Fruit fly (Drosophila melanogaster): Measurements from ENCODE around the gene GC1.

DNA sequence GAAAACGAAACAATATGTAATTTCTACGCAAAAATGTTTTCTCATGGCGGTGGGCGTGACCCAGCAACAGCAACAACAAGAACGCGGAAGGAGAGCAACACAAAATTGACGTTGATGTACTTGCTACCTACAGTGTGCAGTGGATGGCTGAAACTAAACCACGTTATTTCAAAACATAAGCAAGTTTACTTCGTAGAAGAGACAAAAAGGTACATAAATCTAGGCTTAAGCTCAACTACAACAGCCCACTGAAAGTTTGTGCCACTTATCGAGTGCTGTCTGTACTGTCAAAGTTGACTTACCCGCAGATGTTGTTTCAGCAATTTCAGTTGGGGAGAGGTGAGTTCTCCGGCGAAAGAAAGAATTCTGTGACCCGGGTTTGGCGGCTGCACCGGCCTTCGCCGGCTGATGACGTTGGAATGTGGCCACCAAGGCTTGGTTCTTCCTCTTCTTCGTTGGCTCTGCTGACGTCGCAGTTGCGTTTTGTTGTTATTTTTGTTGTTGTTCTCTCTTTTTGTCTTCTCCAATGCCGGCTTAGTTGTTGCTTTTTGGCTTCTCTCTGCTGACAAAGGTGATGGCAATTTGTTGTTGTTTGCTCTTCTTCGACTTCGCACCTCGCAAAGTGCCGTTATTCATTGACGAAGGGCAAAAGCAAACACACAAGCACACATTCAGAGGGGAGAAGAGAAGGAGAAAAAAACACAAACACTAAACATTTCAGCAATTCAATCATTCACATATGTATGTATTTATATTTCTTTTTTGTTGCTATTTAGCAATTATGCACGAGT is 20.2 kb upstream of the GC1 start:
- no peak for TF ChIP-seq Jra (GFP tag; optimal IDR thresholded peaks at IDR 0.05)
- peak; percentile 55 for TF ChIP-seq OdsH (GFP tag; optimal IDR thresholded peaks at IDR 0.05)
- TF ChIP-seq Mio (GFP tag; optimal IDR thresholded peaks at IDR 0.05), result no peak
- TF ChIP-seq fru (GFP tag; optimal IDR thresholded peaks at IDR 0.05), result peak; percentile 71
- TF ChIP-seq HLH106 (tag; optimal IDR thresholded peaks at IDR 0.05), result peak; percentile 72
- TF ChIP-seq br (GFP tag; optimal IDR thresholded peaks at IDR 0.05), result peak; percentile 53
